Worm (Caenorhabditis elegans) whole organism, L4 larva: ENCODE measurements around the gene Y53F4B.26.

Experiments
- dpl-1 ChIP-seq: fragments of 150-350 bp; optimal IDR thresholded peaks from 2 replicates; lab custom pipeline; 2014; ENCODE audit warnings: missing biosample characterization, missing genetic modification reagents, missing genetic modification characterization
- lsy-2 ChIP-seq, 2 experiments: fragments of 150-350 bp in 1 of 2; sonication (generic microtip) in 1 of 2; optimal IDR thresholded peaks; 2 replicates each; lab custom pipeline; 2014 to 2017; ENCODE audit warnings: missing biosample characterization in 2 of 2, missing genetic modification characterization in 2 of 2
- nhr-10 ChIP-seq: fragments of 150-350 bp; optimal IDR thresholded peaks from 2 replicates; lab custom pipeline; 2014; ENCODE audit warnings: missing biosample characterization, missing genetic modification characterization
- nhr-102 ChIP-seq: sonication (generic microtip); optimal IDR thresholded peaks from 2 replicates; lab custom pipeline; 2016; ENCODE audit warnings: mild to moderate bottlenecking, missing genetic modification characterization, moderate library complexity, missing compliant biosample characterization
- nhr-6 ChIP-seq: fragments of 150-350 bp; optimal IDR thresholded peaks from 2 replicates; lab custom pipeline; 2014; ENCODE audit warnings: missing biosample characterization, missing genetic modification characterization
- spr-1 ChIP-seq: sonication (generic microtip); optimal IDR thresholded peaks from 2 replicates; lab custom pipeline; 2016; ENCODE audit warnings: mild to moderate bottlenecking, missing genetic modification characterization, missing compliant biosample characterization

ce11 chrII:15107184-15107583 is 33.6 kb downstream of the Y53F4B.26 start:
- TF ChIP-seq spr-1 (tag; lab: Kevin White, UChicago) (no peak), nhr-6 (no peak), lsy-2 (tag; optimal IDR thresholded peaks at IDR 0.05; lab: Kevin White, UChicago) (no peak), dpl-1 (GFP tag; lab: Kevin White, UChicago) (no peak), nhr-10 (tag; lab: Kevin White, UChicago) (no peak), nhr-102 (tag; lab: Kevin White, UChicago) (no peak)
